Worm (Caenorhabditis elegans): ENCODE results near the gene rpl-15.

- TF ChIP-seq pqm-1 (tag; optimal IDR thresholded peaks at IDR 0.05) (no peak), nhr-25 (tag; optimal IDR thresholded peaks at IDR 0.05) (no peak), nhr-67 (tag; optimal IDR thresholded peaks at IDR 0.05) (no peak), ama-1 (optimal IDR thresholded peaks at IDR 0.05) (no peak), zag-1 (tag; optimal IDR thresholded peaks at IDR 0.05) (no peak), fos-1 (tag; optimal IDR thresholded peaks at IDR 0.05) (no peak), nhr-12 (tag; optimal IDR thresholded peaks at IDR 0.05) (no peak), ceh-9 (tag; optimal IDR thresholded peaks at IDR 0.05) (no peak)
Measured at ce11 chrIV:607628-608027, 46.7 kb downstream of the rpl-15 start.
